Fruit fly (Drosophila melanogaster) whole organism, embryonic: Measurements from ENCODE around the gene cpx.

Experiments used
- Ada2b ChIP-seq: fragments of 200-800 bp; sonication (Bioruptor generic); IDR thresholded peaks from 2 replicates; pipeline ENCODE4 v1.3.6; 2022; ENCODE audit warnings: missing biosample characterization, missing genetic modification characterization
- Atf6 ChIP-seq: fragments of 200-800 bp; sonication (Bioruptor generic); IDR thresholded peaks from 2 replicates; pipeline ENCODE4 v1.3.6; 2022; ENCODE audit warnings: missing biosample characterization, missing genetic modification characterization
- CG10654 ChIP-seq: fragments of 200-800 bp; sonication (Bioruptor generic); optimal IDR thresholded peaks from 2 replicates; lab custom pipeline; 2016; ENCODE audit warnings: missing biosample characterization, missing genetic modification characterization
- CG10979 ChIP-seq: fragments of 200-800 bp; sonication (Bioruptor generic); optimal IDR thresholded peaks from 2 replicates; lab custom pipeline; 2018; ENCODE audit warnings: missing biosample characterization, mild to moderate bottlenecking, missing genetic modification characterization, moderate library complexity
- CG11695 ChIP-seq: fragments of 200-800 bp; sonication (Bioruptor generic); IDR thresholded peaks from 3 replicates; pipeline ENCODE4 v1.3.6; 2022; ENCODE audit warnings: missing biosample characterization, missing genetic modification characterization
- CG12942 ChIP-seq: fragments of 200-800 bp; sonication (Bioruptor generic); optimal IDR thresholded peaks from 3 replicates; lab custom pipeline; 2016; ENCODE audit warnings: missing biosample characterization, missing genetic modification characterization
- CG13775 ChIP-seq: fragments of 200-800 bp; sonication (Bioruptor generic); optimal IDR thresholded peaks from 3 replicates; lab custom pipeline; 2017; ENCODE audit warnings: missing biosample characterization, mild to moderate bottlenecking, missing genetic modification characterization
- CG14710 ChIP-seq: fragments of 200-800 bp; sonication (Bioruptor generic); optimal IDR thresholded peaks from 3 replicates; lab custom pipeline; 2019; ENCODE audit warnings: missing biosample characterization, mild to moderate bottlenecking, missing genetic modification characterization, moderate library complexity
- CG16815 ChIP-seq: fragments of 200-800 bp; sonication (Bioruptor generic); optimal IDR thresholded peaks from 3 replicates; lab custom pipeline; 2017; ENCODE audit warnings: missing biosample characterization, mild to moderate bottlenecking, missing genetic modification characterization
- CG18262 ChIP-seq: fragments of 200-800 bp; optimal IDR thresholded peaks from 3 replicates; lab custom pipeline; 2019; ENCODE audit warnings: missing biosample characterization, mild to moderate bottlenecking, missing genetic modification characterization, moderate library complexity
- CG3065 ChIP-seq: fragments of 200-800 bp; sonication (Bioruptor generic); optimal IDR thresholded peaks from 2 replicates; lab custom pipeline; 2016; ENCODE audit warnings: missing biosample characterization, missing genetic modification characterization
- CG31224 ChIP-seq: fragments of 200-800 bp; sonication (Bioruptor generic); IDR thresholded peaks from 2 replicates; pipeline ENCODE4 v1.3.6; 2022; ENCODE audit warnings: missing biosample characterization, missing genetic modification characterization
- CG31365 ChIP-seq: fragments of 200-800 bp; sonication (Bioruptor generic); optimal IDR thresholded peaks from 2 replicates; lab custom pipeline; 2018; ENCODE audit warnings: missing biosample characterization, mild to moderate bottlenecking, missing genetic modification characterization
- CG34376 ChIP-seq: fragments of 200-800 bp; sonication (Bioruptor generic); optimal IDR thresholded peaks from 2 replicates; lab custom pipeline; 2018; ENCODE audit warnings: missing biosample characterization, mild to moderate bottlenecking, missing genetic modification characterization
- CG3847 ChIP-seq: fragments of 200-800 bp; sonication (Bioruptor generic); IDR thresholded peaks from 2 replicates; pipeline ENCODE4 v1.3.6; 2022; ENCODE audit warnings: missing biosample characterization, missing genetic modification characterization
- CG5180 ChIP-seq: fragments of 200-800 bp; sonication (Bioruptor generic); optimal IDR thresholded peaks from 3 replicates; lab custom pipeline; 2017; ENCODE audit warnings: missing biosample characterization, missing genetic modification characterization, mild to moderate bottlenecking, moderate library complexity, missing genetic modification reagents
- CG6813 ChIP-seq: fragments of 200-800 bp; sonication (Bioruptor generic); optimal IDR thresholded peaks from 2 replicates; lab custom pipeline; 2017; ENCODE audit warnings: missing biosample characterization, missing genetic modification characterization, mild to moderate bottlenecking, moderate library complexity, missing genetic modification reagents
- CG7357 ChIP-seq: fragments of 200-800 bp; sonication (Bioruptor generic); IDR thresholded peaks from 3 replicates; pipeline ENCODE4 v1.3.6; 2022; ENCODE audit warnings: missing biosample characterization, missing genetic modification characterization
- CG7786 ChIP-seq: fragments of 200-800 bp; sonication (Bioruptor generic); optimal IDR thresholded peaks from 2 replicates; lab custom pipeline; 2016; ENCODE audit warnings: missing biosample characterization, missing genetic modification characterization
- CG9215 ChIP-seq: fragments of 200-800 bp; sonication (Bioruptor generic); IDR thresholded peaks from 2 replicates; pipeline ENCODE4 v1.3.6; 2022; ENCODE audit warnings: missing biosample characterization, missing genetic modification characterization
- CG9437 ChIP-seq: fragments of 200-800 bp; sonication (Bioruptor generic); optimal IDR thresholded peaks from 2 replicates; lab custom pipeline; 2018; ENCODE audit warnings: missing biosample characterization, mild to moderate bottlenecking, missing genetic modification characterization
- CG9797 ChIP-seq: fragments of 200-800 bp; sonication (Bioruptor generic); optimal IDR thresholded peaks from 3 replicates; lab custom pipeline; 2018; ENCODE audit warnings: missing biosample characterization, mild to moderate bottlenecking, missing genetic modification characterization
- Dref ChIP-seq: fragments of 200-800 bp; sonication (Bioruptor generic); IDR thresholded peaks from 2 replicates; pipeline ENCODE4 v1.3.6; 2022; ENCODE audit warnings: missing biosample characterization, missing genetic modification characterization
- Gsc ChIP-seq: fragments of 200-800 bp; sonication (Bioruptor generic); IDR thresholded peaks from 2 replicates; pipeline ENCODE4 v1.3.6; 2022; ENCODE audit warnings: missing biosample characterization, missing genetic modification characterization
- HLH3B ChIP-seq: fragments of 200-800 bp; sonication (Bioruptor generic); IDR thresholded peaks from 2 replicates; pipeline ENCODE4 v1.3.6; 2022; ENCODE audit warnings: missing biosample characterization, missing genetic modification characterization
- Lhr ChIP-seq: fragments of 200-800 bp; sonication (Bioruptor generic); optimal IDR thresholded peaks from 3 replicates; lab custom pipeline; 2017; ENCODE audit warnings: mild to moderate bottlenecking, missing biosample characterization, missing genetic modification reagents, missing genetic modification characterization
- Med ChIP-seq: fragments of 200-800 bp; sonication (Bioruptor generic); peaks from one replicate; lab custom pipeline; 2016; ENCODE audit warnings: missing biosample characterization, missing genetic modification characterization, mild to moderate bottlenecking, inconsistent platforms, moderate library complexity
- Nf-YB ChIP-seq: fragments of 200-800 bp; sonication (Bioruptor generic); optimal IDR thresholded peaks from 3 replicates; lab custom pipeline; 2019; ENCODE audit warnings: missing biosample characterization, mild to moderate bottlenecking, missing genetic modification characterization, moderate library complexity
- Oli ChIP-seq: fragments of 200-800 bp; sonication (Bioruptor generic); optimal IDR thresholded peaks from 2 replicates; lab custom pipeline; 2018; ENCODE audit warnings: missing biosample characterization, mild to moderate bottlenecking, missing genetic modification characterization, moderate library complexity
- Pdp1 ChIP-seq, 2 experiments: fragments of 200-800 bp; sonication (Bioruptor generic); optimal IDR thresholded peaks; 3 replicates each; lab custom pipeline; 2016; ENCODE audit warnings: missing biosample characterization in 2 of 2, missing genetic modification characterization in 2 of 2, mild to moderate bottlenecking in 1 of 2, moderate library complexity in 1 of 2
- Stat92E ChIP-seq, 3 experiments: fragments of >200 bp in 2 of 3; fragments of 200-800 bp in 1 of 3; sonication (Bioruptor generic) in 1 of 3; optimal IDR thresholded peaks; 2 replicates each; lab custom pipeline; 2017 to 2019; ENCODE audit warnings: missing biosample characterization in 3 of 3, missing genetic modification characterization in 3 of 3, mild to moderate bottlenecking in 1 of 3, moderate library complexity in 1 of 3
- YL-1 ChIP-seq: fragments of 200-800 bp; sonication (Bioruptor generic); optimal IDR thresholded peaks from 3 replicates; lab custom pipeline; 2017; ENCODE audit warnings: missing biosample characterization, mild to moderate bottlenecking, missing genetic modification characterization
- al ChIP-seq: fragments of 200-800 bp; sonication (Bioruptor generic); IDR thresholded peaks from 2 replicates; pipeline ENCODE4 v1.3.6; 2022; ENCODE audit warnings: missing biosample characterization, missing genetic modification characterization
- az2 ChIP-seq: fragments of 200-800 bp; sonication (Bioruptor generic); optimal IDR thresholded peaks from 3 replicates; lab custom pipeline; 2016; ENCODE audit warnings: missing biosample characterization, missing genetic modification characterization
- caup ChIP-seq: fragments of 200-800 bp; sonication (Bioruptor generic); optimal IDR thresholded peaks from 3 replicates; lab custom pipeline; 2017; ENCODE audit warnings: missing biosample characterization, mild to moderate bottlenecking, missing genetic modification characterization, moderate library complexity; ENCODE audit not compliant: severe bottlenecking
- dm ChIP-seq: fragments of 200-800 bp; sonication (Bioruptor generic); optimal IDR thresholded peaks from 3 replicates; lab custom pipeline; 2016; ENCODE audit warnings: missing biosample characterization, missing genetic modification characterization
- dmrt11E ChIP-seq: fragments of 200-800 bp; sonication (Bioruptor generic); optimal IDR thresholded peaks from 3 replicates; lab custom pipeline; 2018; ENCODE audit warnings: missing biosample characterization, mild to moderate bottlenecking, missing genetic modification characterization, moderate library complexity
- eve ChIP-seq, 2 experiments: fragments of >200 bp; optimal IDR thresholded peaks; 2 replicates each; lab custom pipeline; 2017; ENCODE audit warnings: missing biosample characterization in 2 of 2, missing genetic modification characterization in 2 of 2
- fd96Cb ChIP-seq: fragments of 200-800 bp; sonication (Bioruptor generic); optimal IDR thresholded peaks from 2 replicates; lab custom pipeline; 2018; ENCODE audit warnings: missing biosample characterization, mild to moderate bottlenecking, missing genetic modification characterization, moderate library complexity
- fu2 ChIP-seq: fragments of 200-800 bp; sonication (Bioruptor generic); optimal IDR thresholded peaks from 2 replicates; lab custom pipeline; 2016; ENCODE audit warnings: missing biosample characterization, missing genetic modification characterization
- ind ChIP-seq: fragments of 200-800 bp; sonication (Bioruptor generic); optimal IDR thresholded peaks from 3 replicates; lab custom pipeline; 2016; ENCODE audit warnings: missing biosample characterization, missing genetic modification characterization
- insv ChIP-seq, 2 experiments: fragments of 200-800 bp; sonication (Bioruptor generic); optimal IDR thresholded peaks; 3 replicates each; lab custom pipeline; 2016 to 2018; ENCODE audit warnings: missing biosample characterization in 2 of 2, missing genetic modification characterization in 2 of 2
- jumu ChIP-seq: fragments of 200-800 bp; sonication (Bioruptor generic); optimal IDR thresholded peaks from 3 replicates; lab custom pipeline; 2016; ENCODE audit warnings: missing biosample characterization, missing genetic modification characterization
- knrl ChIP-seq: fragments of 200-800 bp; sonication (Bioruptor generic); IDR thresholded peaks from 3 replicates; pipeline ENCODE4 v1.3.6; 2022; ENCODE audit warnings: missing biosample characterization, missing genetic modification characterization; ENCODE audit not compliant: partially characterized antibody
- pita ChIP-seq: fragments of 200-800 bp; sonication (Bioruptor generic); optimal IDR thresholded peaks from 2 replicates; lab custom pipeline; 2017; ENCODE audit warnings: missing biosample characterization, mild to moderate bottlenecking, missing genetic modification characterization
- salm ChIP-seq: fragments of 200-800 bp; sonication (Bioruptor generic); optimal IDR thresholded peaks from 2 replicates; lab custom pipeline; 2018; ENCODE audit warnings: missing biosample characterization, mild to moderate bottlenecking, missing genetic modification characterization
- trh ChIP-seq: fragments of 200-800 bp; sonication (Bioruptor generic); optimal IDR thresholded peaks from 2 replicates; lab custom pipeline; 2016; ENCODE audit warnings: missing biosample characterization, missing genetic modification characterization
- yki ChIP-seq: fragments of >200 bp; optimal IDR thresholded peaks from 3 replicates; lab custom pipeline; 2018
- z ChIP-seq: fragments of 200-800 bp; sonication (Bioruptor generic); IDR thresholded peaks from 3 replicates; pipeline ENCODE4 v1.3.6; 2022; ENCODE audit warnings: missing biosample characterization, missing genetic modification characterization
- zfh2 ChIP-seq: fragments of 200-800 bp; sonication (Bioruptor generic); optimal IDR thresholded peaks from 2 replicates; lab custom pipeline; 2016; ENCODE audit warnings: missing biosample characterization, missing genetic modification characterization

cpx gene

DNA sequence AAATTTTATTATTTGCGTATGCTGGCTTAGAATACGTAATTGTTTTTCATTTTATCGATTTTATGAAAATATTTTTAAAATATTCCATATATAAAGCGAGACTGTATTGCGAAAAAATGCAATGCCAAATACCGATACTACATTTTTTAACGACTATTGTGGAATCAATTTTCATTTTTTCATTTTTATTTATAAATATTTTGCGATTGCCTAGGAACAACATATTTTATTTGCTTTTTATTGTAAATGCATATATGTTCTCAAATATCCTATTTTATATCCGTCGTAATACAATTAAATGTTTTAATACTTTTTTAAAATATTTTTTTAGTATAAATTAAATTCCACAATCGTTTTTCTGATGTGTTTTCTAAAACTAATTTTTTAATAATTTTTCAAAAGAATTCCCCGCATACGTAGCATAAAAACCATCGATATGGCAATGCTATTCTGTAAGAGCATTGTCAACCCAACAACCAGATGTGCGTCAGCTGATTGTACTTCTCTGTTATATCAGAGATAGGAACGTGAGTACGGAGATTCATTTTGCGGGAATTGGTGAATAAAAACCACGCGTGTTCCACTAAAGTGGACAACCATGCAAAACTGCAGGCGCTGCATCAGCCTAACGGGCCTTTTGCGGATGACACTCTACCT is 31.2 kb downstream of the cpx start, which contains the start of gene Suv3 (continued):
- TF ChIP-seq CG13775 (peak; percentile 73), eve (GFP tag; optimal IDR thresholded peaks at IDR 0.05; lab: Kevin White, UChicago) (no peak), Atf6 (GFP tag; lab: Robert Waterston, UW) (no peak), yki (lab: Kevin White, UChicago) (no peak), HLH3B (peak; percentile 45; the same call in 1 of the 2 replicates), CG3847 (GFP tag; lab: Robert Waterston, UW) (peak; percentile 42), z (no peak), CG3065 (GFP tag; lab: Kevin White, UChicago) (no peak), CG9215 (GFP tag; lab: Robert Waterston, UW) (peak; percentile 83), al (GFP tag; lab: Robert Waterston, UW) (peak; percentile 29; the same call in 1 of the 2 replicates), CG7786 (GFP tag; lab: Kevin White, UChicago) (no peak), Nf-YB (GFP tag; lab: Kevin White, UChicago) (peak; percentile 8), Pdp1 (GFP tag; optimal IDR thresholded peaks at IDR 0.05; lab: Kevin White, UChicago) (peak in 1 of 2 experiments; percentile 98), Lhr (GFP tag; lab: Kevin White, UChicago) (no peak), CG7357 (GFP tag; lab: Robert Waterston, UW) (0 out of 3 replicates have a peak, but pooled peaks have one; percentile 40), CG31365 (no peak), CG9797 (GFP tag; lab: Kevin White, UChicago) (no peak), az2 (peak; percentile 26), insv (GFP tag; optimal IDR thresholded peaks at IDR 0.05; lab: Kevin White, UChicago) (peak in 1 of 2 experiments; percentile 56), CG6813 (GFP tag; lab: Kevin White, UChicago) (no peak), pita (GFP tag; lab: Kevin White, UChicago) (no peak), YL-1 (GFP tag; lab: Kevin White, UChicago) (peak; percentile 47), fd96Cb (peak; percentile 22), knrl (GFP tag; lab: Robert Waterston, UW) (no peak), salm (tag; lab: Kevin White, UChicago) (no peak), Gsc (GFP tag; lab: Robert Waterston, UW) (no peak), CG16815 (GFP tag; lab: Kevin White, UChicago) (peak; percentile 22), dm (GFP tag; lab: Kevin White, UChicago) (peak; percentile 44), CG31224 (GFP tag; lab: Robert Waterston, UW) (no peak), CG10979 (tag; lab: Kevin White, UChicago) (peak; percentile 48), CG34376 (GFP tag; lab: Kevin White, UChicago) (peak; percentile 12), ind (peak; percentile 8), Stat92E (GFP tag; optimal IDR thresholded peaks at IDR 0.05; lab: Kevin White, UChicago) (no peak), CG14710 (tag; lab: Kevin White, UChicago) (peak; percentile 44), CG10654 (GFP tag; lab: Kevin White, UChicago) (no peak), CG9437 (GFP tag; lab: Kevin White, UChicago) (peak; percentile 15), CG18262 (tag; lab: Kevin White, UChicago) (peak; percentile 70), jumu (GFP tag; lab: Kevin White, UChicago) (no peak), zfh2 (GFP tag; lab: Kevin White, UChicago) (peak; percentile 10), dmrt11E (tag; lab: Kevin White, UChicago) (peak; percentile 45), caup (GFP tag; lab: Kevin White, UChicago) (peak; percentile 7), Oli (tag; lab: Kevin White, UChicago) (peak; percentile 22), Ada2b (GFP tag; lab: Robert Waterston, UW) (no peak), CG5180 (GFP tag; lab: Kevin White, UChicago) (no peak), CG12942 (GFP tag; lab: Kevin White, UChicago) (no peak), Med (peak; percentile 65), Dref (GFP tag; lab: Robert Waterston, UW) (peak; percentile 42; the same call in 1 of the 2 replicates), CG11695 (GFP tag; lab: Robert Waterston, UW) (no peak; the same call in 2 of the 3 replicates), trh (no peak), fu2 (GFP tag; lab: Kevin White, UChicago) (no peak)
